Fruit fly (Drosophila melanogaster) whole organism, prepupa: Measurements from ENCODE around the gene CG7530.

ENCODE experiments used
- Blimp-1 ChIP-seq: fragments of 200-800 bp; sonication (Bioruptor generic); optimal IDR thresholded peaks from 3 replicates; lab custom pipeline; 2017; ENCODE audit warnings: missing biosample characterization, missing genetic modification characterization, mild to moderate bottlenecking, moderate library complexity, missing genetic modification reagents
- CG10631 ChIP-seq: fragments of 200-800 bp; sonication (Bioruptor generic); optimal IDR thresholded peaks from 2 replicates; lab custom pipeline; 2016; ENCODE audit warnings: missing biosample characterization, missing genetic modification characterization
- CG11294 ChIP-seq: fragments of 200-800 bp; sonication (Bioruptor generic); IDR thresholded peaks from 2 replicates; pipeline ENCODE4 v1.3.6; 2022; ENCODE audit warnings: missing biosample characterization, missing genetic modification characterization
- CG11902 ChIP-seq: fragments of 200-800 bp; sonication (Bioruptor generic); optimal IDR thresholded peaks from 3 replicates; lab custom pipeline; 2016; ENCODE audit warnings: missing biosample characterization, missing genetic modification characterization
- CG15336 ChIP-seq: fragments of 200-800 bp; sonication (Bioruptor generic); IDR thresholded peaks from 2 replicates; pipeline ENCODE4 v1.3.6; 2022; ENCODE audit warnings: missing biosample characterization, missing genetic modification characterization
- CG1621 ChIP-seq: fragments of 200-800 bp; sonication (Bioruptor generic); optimal IDR thresholded peaks from 3 replicates; lab custom pipeline; 2018; ENCODE audit warnings: missing biosample characterization, mild to moderate bottlenecking, missing genetic modification characterization
- CG16779 ChIP-seq: fragments of 200-800 bp; sonication (Bioruptor generic); optimal IDR thresholded peaks from 3 replicates; lab custom pipeline; 2017; ENCODE audit warnings: missing biosample characterization, mild to moderate bottlenecking, missing genetic modification characterization
- CG31627 ChIP-seq: fragments of 200-800 bp; sonication (Bioruptor generic); optimal IDR thresholded peaks from 3 replicates; lab custom pipeline; 2016; ENCODE audit warnings: missing biosample characterization, missing genetic modification characterization
- CG32006 ChIP-seq: fragments of 200-800 bp; sonication (Bioruptor generic); optimal IDR thresholded peaks from 3 replicates; lab custom pipeline; 2017; ENCODE audit warnings: missing biosample characterization, mild to moderate bottlenecking, missing genetic modification characterization
- CG34406 ChIP-seq: fragments of 200-800 bp; sonication (Bioruptor generic); optimal IDR thresholded peaks from 3 replicates; lab custom pipeline; 2016; ENCODE audit warnings: missing biosample characterization, missing genetic modification characterization
- CG4318 ChIP-seq: fragments of 200-800 bp; sonication (Bioruptor generic); optimal IDR thresholded peaks from 3 replicates; lab custom pipeline; 2017; ENCODE audit warnings: missing biosample characterization, mild to moderate bottlenecking, missing genetic modification characterization
- CG6276 ChIP-seq: fragments of 200-800 bp; sonication (Bioruptor generic); optimal IDR thresholded peaks from 2 replicates; lab custom pipeline; 2017; ENCODE audit warnings: missing biosample characterization, mild to moderate bottlenecking, missing genetic modification characterization
- CG6792 ChIP-seq: fragments of 200-800 bp; sonication (Bioruptor generic); optimal IDR thresholded peaks from 3 replicates; lab custom pipeline; 2016; ENCODE audit warnings: missing biosample characterization, missing genetic modification characterization
- CG6808 ChIP-seq: fragments of 200-800 bp; sonication (Bioruptor generic); optimal IDR thresholded peaks from 3 replicates; lab custom pipeline; 2017; ENCODE audit warnings: missing biosample characterization, missing genetic modification characterization, mild to moderate bottlenecking, moderate library complexity, missing genetic modification reagents
- CG6854 ChIP-seq: fragments of 200-800 bp; sonication (Bioruptor generic); optimal IDR thresholded peaks from 2 replicates; lab custom pipeline; 2017; ENCODE audit warnings: missing biosample characterization, mild to moderate bottlenecking, missing genetic modification characterization
- CG7368 ChIP-seq: fragments of 200-800 bp; sonication (Bioruptor generic); optimal IDR thresholded peaks from 3 replicates; lab custom pipeline; 2016; ENCODE audit warnings: missing biosample characterization, missing genetic modification characterization
- CG8319 ChIP-seq: fragments of 200-800 bp; sonication (Bioruptor generic); optimal IDR thresholded peaks from 3 replicates; lab custom pipeline; 2016; ENCODE audit warnings: missing biosample characterization, missing genetic modification characterization
- CG8632 ChIP-seq: fragments of 200-800 bp; sonication (Bioruptor generic); optimal IDR thresholded peaks from 3 replicates; lab custom pipeline; 2016; ENCODE audit warnings: missing biosample characterization, missing genetic modification characterization
- Eip78C ChIP-seq: fragments of 200-800 bp; sonication (Bioruptor generic); peaks from one replicate; lab custom pipeline; 2016; ENCODE audit warnings: missing biosample characterization, missing genetic modification characterization
- Eip93F ChIP-seq: fragments of 200-800 bp; sonication (Bioruptor generic); optimal IDR thresholded peaks from 2 replicates; lab custom pipeline; 2016; ENCODE audit warnings: missing biosample characterization, mild to moderate bottlenecking, missing genetic modification characterization
- Ets21C ChIP-seq: fragments of 200-800 bp; sonication (Bioruptor generic); optimal IDR thresholded peaks from 3 replicates; lab custom pipeline; 2016; ENCODE audit warnings: missing biosample characterization, missing genetic modification characterization
- Ets96B ChIP-seq: fragments of 200-800 bp; optimal IDR thresholded peaks from 2 replicates; lab custom pipeline; 2019; ENCODE audit warnings: missing biosample characterization, mild to moderate bottlenecking, missing genetic modification characterization, moderate library complexity
- Gug ChIP-seq: fragments of 200-800 bp; sonication (Bioruptor generic); IDR thresholded peaks from 2 replicates; pipeline ENCODE4 v1.3.6; 2022; ENCODE audit warnings: missing biosample characterization, missing genetic modification characterization
- OdsH ChIP-seq: fragments of 200-800 bp; sonication (Bioruptor generic); optimal IDR thresholded peaks from 3 replicates; lab custom pipeline; 2016; ENCODE audit warnings: missing biosample characterization, missing genetic modification characterization
- Smox ChIP-seq: fragments of 200-800 bp; sonication (Bioruptor generic); optimal IDR thresholded peaks from 3 replicates; lab custom pipeline; 2016; ENCODE audit warnings: missing biosample characterization, missing genetic modification characterization
- Sox102F ChIP-seq: fragments of 200-800 bp; sonication (Bioruptor generic); optimal IDR thresholded peaks from 2 replicates; lab custom pipeline; 2016; ENCODE audit warnings: missing biosample characterization, mild to moderate bottlenecking, missing genetic modification characterization
- Sox14 ChIP-seq: fragments of 200-800 bp; sonication (Bioruptor generic); optimal IDR thresholded peaks from 3 replicates; lab custom pipeline; 2016; ENCODE audit warnings: missing biosample characterization, missing genetic modification characterization
- Sox15 ChIP-seq: fragments of 200-800 bp; sonication (Bioruptor generic); optimal IDR thresholded peaks from 3 replicates; lab custom pipeline; 2016; ENCODE audit warnings: missing biosample characterization, missing genetic modification characterization
- achi ChIP-seq: fragments of 200-800 bp; sonication (Bioruptor generic); optimal IDR thresholded peaks from 3 replicates; lab custom pipeline; 2016; ENCODE audit warnings: missing biosample characterization, missing genetic modification characterization
- acj6 ChIP-seq: fragments of 200-800 bp; sonication (Bioruptor generic); optimal IDR thresholded peaks from 3 replicates; lab custom pipeline; 2016; ENCODE audit warnings: missing biosample characterization, missing genetic modification characterization
- cyc ChIP-seq: fragments of 200-800 bp; sonication (Bioruptor generic); optimal IDR thresholded peaks from 3 replicates; lab custom pipeline; 2016; ENCODE audit warnings: missing biosample characterization, missing genetic modification characterization
- eg ChIP-seq: fragments of 200-800 bp; sonication (Bioruptor generic); IDR thresholded peaks from 3 replicates; pipeline ENCODE4 v1.3.6; 2022; ENCODE audit warnings: missing biosample characterization, missing genetic modification characterization
- fd59A ChIP-seq: fragments of 200-800 bp; sonication (Bioruptor generic); optimal IDR thresholded peaks from 2 replicates; lab custom pipeline; 2017; ENCODE audit warnings: missing biosample characterization, mild to moderate bottlenecking, missing genetic modification characterization, missing genetic modification reagents
- fkh ChIP-seq: fragments of 200-800 bp; sonication (Bioruptor generic); optimal IDR thresholded peaks from 3 replicates; lab custom pipeline; 2017; ENCODE audit warnings: missing biosample characterization, mild to moderate bottlenecking, missing genetic modification characterization, moderate library complexity
- lz ChIP-seq: fragments of 200-800 bp; sonication (Bioruptor generic); optimal IDR thresholded peaks from 3 replicates; lab custom pipeline; 2016; ENCODE audit warnings: missing biosample characterization, missing genetic modification characterization
- net ChIP-seq: fragments of 200-800 bp; sonication (Bioruptor generic); optimal IDR thresholded peaks from 3 replicates; lab custom pipeline; 2016; ENCODE audit warnings: missing biosample characterization, missing genetic modification characterization
- pdm3 ChIP-seq: fragments of 200-800 bp; sonication (Bioruptor generic); optimal IDR thresholded peaks from 3 replicates; lab custom pipeline; 2016; ENCODE audit warnings: missing biosample characterization, missing genetic modification characterization
- salr ChIP-seq, 2 experiments: fragments of 200-800 bp; sonication (Bioruptor generic); optimal IDR thresholded peaks; 3 replicates each; lab custom pipeline; 2016 to 2018; ENCODE audit warnings: missing biosample characterization in 2 of 2, missing genetic modification characterization in 2 of 2, mild to moderate bottlenecking in 1 of 2
- spab ChIP-seq: fragments of 200-800 bp; sonication (Bioruptor generic); optimal IDR thresholded peaks from 2 replicates; lab custom pipeline; 2017; ENCODE audit warnings: missing biosample characterization, mild to moderate bottlenecking, missing genetic modification characterization, missing genetic modification reagents
- ss ChIP-seq, 2 experiments: fragments of 200-800 bp; sonication (Bioruptor generic); optimal IDR thresholded peaks; 2 replicates in 1 of 2; 3 replicates in 1 of 2; lab custom pipeline; 2017 to 2018; ENCODE audit warnings: mild to moderate bottlenecking in 2 of 2, missing biosample characterization in 2 of 2, missing genetic modification characterization in 2 of 2, moderate library complexity in 1 of 2
- topi ChIP-seq: fragments of 200-800 bp; sonication (Bioruptor generic); optimal IDR thresholded peaks from 3 replicates; lab custom pipeline; 2016; ENCODE audit warnings: missing biosample characterization, missing genetic modification characterization

CG7530 gene

dm6 chr3R:14714147-14714903 is 17.0 kb downstream of the CG7530 start (continued):
- TF ChIP-seq eg (GFP tag; lab: Robert Waterston, UW) = peak; percentile 48; the same call in 2 of the 3 replicates
- TF ChIP-seq salr (GFP tag; optimal IDR thresholded peaks at IDR 0.05; lab: Kevin White, UChicago) = no peak
- TF ChIP-seq CG6808 = peak; percentile 93
- TF ChIP-seq achi (GFP tag; lab: Kevin White, UChicago) = peak; percentile 59
- TF ChIP-seq spab (GFP tag; lab: Kevin White, UChicago) = peak; percentile 89
- no peak for TF ChIP-seq net (GFP tag; lab: Kevin White, UChicago)
- no peak for TF ChIP-seq CG8319 (GFP tag; lab: Kevin White, UChicago)
- TF ChIP-seq CG32006 = peak; percentile 77
- TF ChIP-seq CG31627 (GFP tag; lab: Kevin White, UChicago) = no peak
- TF ChIP-seq Smox (GFP tag; lab: Kevin White, UChicago) = no peak
- peak; percentile 73 for TF ChIP-seq CG6276
- peak; percentile 42 for TF ChIP-seq OdsH (GFP tag; lab: Kevin White, UChicago)
- TF ChIP-seq Eip93F = no peak
- TF ChIP-seq CG16779 (tag; lab: Kevin White, UChicago) = peak; percentile 43
- no peak for TF ChIP-seq pdm3
- no peak for TF ChIP-seq CG6854 (GFP tag; lab: Kevin White, UChicago)
- peak; percentile 87 for TF ChIP-seq CG8632
- peak; percentile 9 for TF ChIP-seq Sox15 (GFP tag; lab: Kevin White, UChicago)
- TF ChIP-seq Ets96B (tag; lab: Kevin White, UChicago) = peak; percentile 80
- no peak for TF ChIP-seq Sox102F (GFP tag; lab: Kevin White, UChicago)

- TF ChIP-seq CG1621 (tag; lab: Kevin White, UChicago) (no peak), Sox102F (GFP tag; lab: Kevin White, UChicago) (no peak), Sox15 (GFP tag; lab: Kevin White, UChicago) (no peak), Gug (GFP tag; lab: Robert Waterston, UW) (no peak)
These were observed 17.5 kb downstream of the CG7530 start for dm6 chr3R:14713776-14714146.

dm6 chr3R:14713110-14713713 is 18.1 kb downstream of the CG7530 start:
- no peak for TF ChIP-seq Blimp-1 (GFP tag; lab: Kevin White, UChicago)
- peak; percentile 16 for TF ChIP-seq Eip78C (GFP tag; lab: Kevin White, UChicago)
- TF ChIP-seq achi (GFP tag; lab: Kevin White, UChicago) = no peak
- no peak for TF ChIP-seq net (GFP tag; lab: Kevin White, UChicago)
- TF ChIP-seq CG8632 = no peak

- TF ChIP-seq Sox14 (peak; percentile 9), Sox15 (GFP tag; lab: Kevin White, UChicago) (peak; percentile 27), CG11294 (GFP tag; lab: Robert Waterston, UW) (0 out of 2 replicates have a peak, but pooled peaks have one; percentile 19), Sox102F (GFP tag; lab: Kevin White, UChicago) (peak; percentile 29), eg (GFP tag; lab: Robert Waterston, UW) (peak; percentile 68; the same call in 2 of the 3 replicates), acj6 (GFP tag; lab: Kevin White, UChicago) (peak; percentile 54), CG7368 (GFP tag; lab: Kevin White, UChicago) (peak; percentile 1), OdsH (GFP tag; lab: Kevin White, UChicago) (peak; percentile 29), fd59A (GFP tag; lab: Kevin White, UChicago) (no peak), fkh (GFP tag; lab: Kevin White, UChicago) (no peak), topi (GFP tag; lab: Kevin White, UChicago) (peak; percentile 18), ss (GFP tag; optimal IDR thresholded peaks at IDR 0.05; lab: Kevin White, UChicago) (peak in 1 of 2 experiments; percentile 35), lz (GFP tag; lab: Kevin White, UChicago) (peak; percentile 14), CG10631 (GFP tag; lab: Kevin White, UChicago) (peak; percentile 12), CG8319 (GFP tag; lab: Kevin White, UChicago) (no peak), CG6792 (GFP tag; lab: Kevin White, UChicago) (peak; percentile 58), CG11902 (GFP tag; lab: Kevin White, UChicago) (no peak), CG34406 (GFP tag; lab: Kevin White, UChicago) (peak; percentile 50), CG4318 (GFP tag; lab: Kevin White, UChicago) (no peak), CG6808 (peak; percentile 40), CG31627 (GFP tag; lab: Kevin White, UChicago) (no peak), Smox (GFP tag; lab: Kevin White, UChicago) (peak; percentile 26), cyc (GFP tag; lab: Kevin White, UChicago) (no peak), Ets21C (GFP tag; lab: Kevin White, UChicago) (no peak), CG1621 (tag; lab: Kevin White, UChicago) (peak; percentile 26), CG15336 (GFP tag; lab: Robert Waterston, UW) (peak; percentile 66)
These were observed 19.7 kb downstream of the CG7530 start for dm6 chr3R:14711447-14712163.
